Fruit fly (Drosophila melanogaster): Measurements from ENCODE around the gene Pgam5.

Pgam5 gene

dm6 chrX:1842875-1843274 is 30.5 kb downstream of the Pgam5 start (continued):
- TF ChIP-seq Hr51 (GFP tag; optimal IDR thresholded peaks at IDR 0.05), result no peak
- peak; percentile 87 for TF ChIP-seq Med (GFP tag)
- TF ChIP-seq Nf-YA (GFP tag; IDR thresholded peaks at IDR 0.05), result no peak
- TF ChIP-seq caup (GFP tag; optimal IDR thresholded peaks at IDR 0.05; ENCODE audit: severe bottlenecking), result no peak
- TF ChIP-seq Adf1 (GFP tag; IDR thresholded peaks at IDR 0.05), result peak; percentile 37; the same call in 1 of the 2 replicates
- TF ChIP-seq CG7987 (GFP tag; optimal IDR thresholded peaks at IDR 0.05), result peak; percentile 94
- TF ChIP-seq vvl (GFP tag; IDR thresholded peaks at IDR 0.05), result peak; percentile 48; the same call in 1 of the 2 replicates
- TF ChIP-seq lov (optimal IDR thresholded peaks at IDR 0.05), result no peak
- no peak for TF ChIP-seq lov (GFP tag; IDR thresholded peaks at IDR 0.05)
- 0 out of 2 replicates have a peak, but pooled peaks have one; percentile 40 for TF ChIP-seq rib (GFP tag; IDR thresholded peaks at IDR 0.05)
- TF ChIP-seq BtbVII (GFP tag; optimal IDR thresholded peaks at IDR 0.05), result peak; percentile 35
- peak; percentile 47 for TF ChIP-seq CG34376 (GFP tag; optimal IDR thresholded peaks at IDR 0.05)
- TF ChIP-seq sug (tag; optimal IDR thresholded peaks at IDR 0.05), result peak; percentile 98
- no peak for TF ChIP-seq HLH54F (GFP tag; optimal IDR thresholded peaks at IDR 0.05)
- TF ChIP-seq dysf (GFP tag; IDR thresholded peaks at IDR 0.05), result 0 out of 3 replicates have a peak, but pooled peaks have one; percentile 8
- TF ChIP-seq CG12769 (tag; optimal IDR thresholded peaks at IDR 0.05), result peak; percentile 82
- peak; percentile 65 for TF ChIP-seq Nf-YC (tag; optimal IDR thresholded peaks at IDR 0.05)
- no peak for TF ChIP-seq CG4282 (GFP tag; optimal IDR thresholded peaks at IDR 0.05)
- TF ChIP-seq CG10979 (tag; optimal IDR thresholded peaks at IDR 0.05), result no peak
- peak; percentile 55 for TF ChIP-seq CG13894 (tag; optimal IDR thresholded peaks at IDR 0.05)
- TF ChIP-seq CG6683 (GFP tag; optimal IDR thresholded peaks at IDR 0.05), result no peak

dm6 chrX:1840520-1840919 is 32.8 kb downstream of the Pgam5 start:
- no peak for TF ChIP-seq h (optimal IDR thresholded peaks at IDR 0.05)
- no peak for TF ChIP-seq en (GFP tag; optimal IDR thresholded peaks at IDR 0.05)
- no peak for TF ChIP-seq hkb (optimal IDR thresholded peaks at IDR 0.05)
- TF ChIP-seq hkb (GFP tag; IDR thresholded peaks at IDR 0.05), result no peak
- TF ChIP-seq CG1832 (GFP tag; optimal IDR thresholded peaks at IDR 0.05), result no peak
- peak; percentile 58 for TF ChIP-seq Med (GFP tag)
- no peak for TF ChIP-seq Rx (GFP tag; IDR thresholded peaks at IDR 0.05)
- TF ChIP-seq sima (GFP tag; optimal IDR thresholded peaks at IDR 0.05), result no peak
- TF ChIP-seq CG32772 (GFP tag; IDR thresholded peaks at IDR 0.05), result 0 out of 2 replicates have a peak, but pooled peaks have one; percentile 33
- peak in 1 of 2 experiments; percentile 28 for TF ChIP-seq bsh (GFP tag; optimal IDR thresholded peaks at IDR 0.05)
- no peak for TF ChIP-seq trh (GFP tag; optimal IDR thresholded peaks at IDR 0.05)
- no peak for TF ChIP-seq ash1 (GFP tag; optimal IDR thresholded peaks at IDR 0.05)
- no peak for TF ChIP-seq CG8924 (tag; optimal IDR thresholded peaks at IDR 0.05)
- no peak for TF ChIP-seq maf-S (GFP tag; optimal IDR thresholded peaks at IDR 0.05)
- TF ChIP-seq pb (GFP tag; optimal IDR thresholded peaks at IDR 0.05), result no peak
- TF ChIP-seq Gug (GFP tag; IDR thresholded peaks at IDR 0.05), result no peak
- TF ChIP-seq Myb (GFP tag; optimal IDR thresholded peaks at IDR 0.05), result no peak
- no peak for TF ChIP-seq crp (GFP tag; optimal IDR thresholded peaks at IDR 0.05)
- TF ChIP-seq CG9437 (GFP tag; optimal IDR thresholded peaks at IDR 0.05), result no peak
- TF ChIP-seq rib (GFP tag; IDR thresholded peaks at IDR 0.05), result no peak
- TF ChIP-seq dm (GFP tag; optimal IDR thresholded peaks at IDR 0.05), result no peak
- no peak for TF ChIP-seq CG31365 (tag; optimal IDR thresholded peaks at IDR 0.05)
- no peak for TF ChIP-seq slp2 (GFP tag; optimal IDR thresholded peaks at IDR 0.05)
- no peak for TF ChIP-seq fu2 (GFP tag; optimal IDR thresholded peaks at IDR 0.05)
- no peak for TF ChIP-seq lola (GFP tag; optimal IDR thresholded peaks at IDR 0.05)
- no peak for TF ChIP-seq CG11093 (GFP tag; IDR thresholded peaks at IDR 0.05)
- TF ChIP-seq E2f2 (GFP tag; IDR thresholded peaks at IDR 0.05), result no peak
- no peak for TF ChIP-seq sens-2 (GFP tag; IDR thresholded peaks at IDR 0.05)
- no peak for TF ChIP-seq CG11560 (tag; IDR thresholded peaks at IDR 0.05)
- no peak for TF ChIP-seq Optix (GFP tag; IDR thresholded peaks at IDR 0.05)
- TF ChIP-seq tx (GFP tag; optimal IDR thresholded peaks at IDR 0.05), result no peak
- peak; percentile 65 for TF ChIP-seq nom (GFP tag; optimal IDR thresholded peaks at IDR 0.05)
- TF ChIP-seq CG17361 (GFP tag; IDR thresholded peaks at IDR 0.05), result no peak

All from whole organism, embryonic.